Fruit fly (Drosophila melanogaster) S2 (cell line): ENCODE data around the gene Inx2.

Experiments
- CG8478 ChIP-seq: fragments of >200 bp; optimal IDR thresholded peaks from 2 replicates; lab custom pipeline; 2018
- CTCF ChIP-seq, 2 experiments: fragments of >200 bp; optimal IDR thresholded peaks; 2 replicates each; lab custom pipeline; 2018

- TF ChIP-seq CTCF (optimal IDR thresholded peaks at IDR 0.05; lab: Kevin White, UChicago) = peak; percentile 93 to 94
- no peak for TF ChIP-seq CG8478 (lab: Kevin White, UChicago)
Observed at dm6 chrX:7014931-7015428, 16.5 kb downstream of the Inx2 start.
